Fruit fly (Drosophila melanogaster) whole organism, pupa: ENCODE data around the gene Cpr67Fa1.

Experiments used
- CG34367 ChIP-seq: fragments of 200-800 bp; sonication (Bioruptor generic); optimal IDR thresholded peaks from 2 replicates; lab custom pipeline; 2018; ENCODE audit warnings: missing biosample characterization, mild to moderate bottlenecking, missing genetic modification characterization
- D1 ChIP-seq: fragments of 200-800 bp; sonication (Bioruptor generic); optimal IDR thresholded peaks from 2 replicates; lab custom pipeline; 2018; ENCODE audit warnings: missing biosample characterization, mild to moderate bottlenecking, missing genetic modification characterization, moderate library complexity
- Ets98B ChIP-seq: fragments of 200-800 bp; sonication (Bioruptor generic); IDR thresholded peaks from 2 replicates; pipeline ENCODE4 v1.3.6; 2022; ENCODE audit warnings: missing biosample characterization, missing genetic modification characterization

- no peak for TF ChIP-seq CG34367 (tag; lab: Kevin White, UChicago)
- TF ChIP-seq Ets98B (GFP tag; lab: Robert Waterston, UW) = no peak
- TF ChIP-seq D1 (tag; lab: Kevin White, UChicago) = no peak
Measured at dm6 chr3L:10848712-10849377, 40.9 kb upstream of the Cpr67Fa1 start.
